Fruit fly (Drosophila melanogaster) whole organism, adult: ENCODE measurements around the gene CG42240.

ENCODE experiments used
- CG11617 ChIP-seq: fragments of 200-800 bp; sonication (Bioruptor generic); optimal IDR thresholded peaks from 2 replicates; lab custom pipeline; 2017; ENCODE audit warnings: mild to moderate bottlenecking, missing biosample characterization, missing genetic modification reagents, missing genetic modification characterization
- CG12768 ChIP-seq: fragments of 200-800 bp; sonication (Bioruptor generic); optimal IDR thresholded peaks from 2 replicates; lab custom pipeline; 2017; ENCODE audit warnings: missing biosample characterization, missing genetic modification characterization, mild to moderate bottlenecking, moderate library complexity, missing genetic modification reagents
- CG14711 ChIP-seq: fragments of 200-800 bp; sonication (Bioruptor generic); optimal IDR thresholded peaks from 2 replicates; lab custom pipeline; 2018; ENCODE audit warnings: missing biosample characterization, mild to moderate bottlenecking, missing genetic modification characterization, moderate library complexity
- CG1620 ChIP-seq: fragments of 200-800 bp; sonication (Bioruptor generic); optimal IDR thresholded peaks from 2 replicates; lab custom pipeline; 2016; ENCODE audit warnings: missing biosample characterization, missing genetic modification characterization
- CG33017 ChIP-seq: fragments of 200-800 bp; sonication (Bioruptor generic); optimal IDR thresholded peaks from 2 replicates; lab custom pipeline; 2018; ENCODE audit warnings: missing biosample characterization, mild to moderate bottlenecking, missing genetic modification characterization, moderate library complexity
- CG5204 ChIP-seq: fragments of 200-800 bp; sonication (Bioruptor generic); optimal IDR thresholded peaks from 2 replicates; lab custom pipeline; 2016; ENCODE audit warnings: missing biosample characterization, missing genetic modification characterization
- CG7045 ChIP-seq: fragments of 200-800 bp; sonication (Bioruptor generic); optimal IDR thresholded peaks from 2 replicates; lab custom pipeline; 2017; ENCODE audit warnings: missing biosample characterization, mild to moderate bottlenecking, missing genetic modification characterization
- CG7101 ChIP-seq: fragments of 200-800 bp; sonication (Bioruptor generic); optimal IDR thresholded peaks from 2 replicates; lab custom pipeline; 2018; ENCODE audit warnings: missing biosample characterization, mild to moderate bottlenecking, missing genetic modification characterization, moderate library complexity
- Clk ChIP-seq: fragments of 200-800 bp; sonication (Bioruptor generic); optimal IDR thresholded peaks from 2 replicates; lab custom pipeline; 2017; ENCODE audit warnings: missing biosample characterization, missing genetic modification characterization
- Crg-1 ChIP-seq: fragments of 200-800 bp; sonication (Bioruptor generic); optimal IDR thresholded peaks from 2 replicates; lab custom pipeline; 2016; ENCODE audit warnings: missing biosample characterization, missing genetic modification characterization
- Hr96 ChIP-seq: fragments of 200-800 bp; sonication (Bioruptor generic); optimal IDR thresholded peaks from 2 replicates; lab custom pipeline; 2016; ENCODE audit warnings: missing biosample characterization, missing genetic modification characterization
- Mnt ChIP-seq: fragments of 200-800 bp; sonication (Bioruptor generic); optimal IDR thresholded peaks from 2 replicates; lab custom pipeline; 2016; ENCODE audit warnings: missing biosample characterization, mild to moderate bottlenecking, missing genetic modification characterization
- bab1 ChIP-seq: fragments of 200-800 bp; sonication (Bioruptor generic); optimal IDR thresholded peaks from 3 replicates; lab custom pipeline; 2019; ENCODE audit warnings: missing biosample characterization, mild to moderate bottlenecking, missing genetic modification characterization, moderate library complexity
- cic ChIP-seq: fragments of 200-800 bp; sonication (Bioruptor generic); optimal IDR thresholded peaks from 2 replicates; lab custom pipeline; 2017; ENCODE audit warnings: missing biosample characterization, mild to moderate bottlenecking, missing genetic modification characterization, moderate library complexity
- cnc ChIP-seq, 2 experiments: fragments of >200 bp; optimal IDR thresholded peaks; 2 replicates each; lab custom pipeline; 2017
- kay ChIP-seq: fragments of 200-800 bp; sonication (Bioruptor generic); peaks from one replicate; lab custom pipeline; 2016; ENCODE audit warnings: missing biosample characterization, missing genetic modification characterization, borderline replicate concordance
- ovo ChIP-seq: fragments of 200-800 bp; sonication (Bioruptor generic); optimal IDR thresholded peaks from 2 replicates; lab custom pipeline; 2016; ENCODE audit warnings: missing biosample characterization, missing genetic modification characterization
- pad ChIP-seq: fragments of 200-800 bp; sonication (Bioruptor generic); optimal IDR thresholded peaks from 3 replicates; lab custom pipeline; 2017; ENCODE audit warnings: missing biosample characterization, missing genetic modification characterization, mild to moderate bottlenecking, moderate library complexity, missing genetic modification reagents
- tj ChIP-seq: fragments of 200-800 bp; sonication (Bioruptor generic); optimal IDR thresholded peaks from 3 replicates; lab custom pipeline; 2017; ENCODE audit warnings: missing biosample characterization, mild to moderate bottlenecking, missing genetic modification characterization, moderate library complexity
- toe ChIP-seq: fragments of 200-800 bp; sonication (Bioruptor generic); optimal IDR thresholded peaks from 2 replicates; lab custom pipeline; 2016; ENCODE audit warnings: missing biosample characterization, missing genetic modification characterization

CG42240 gene

DNA sequence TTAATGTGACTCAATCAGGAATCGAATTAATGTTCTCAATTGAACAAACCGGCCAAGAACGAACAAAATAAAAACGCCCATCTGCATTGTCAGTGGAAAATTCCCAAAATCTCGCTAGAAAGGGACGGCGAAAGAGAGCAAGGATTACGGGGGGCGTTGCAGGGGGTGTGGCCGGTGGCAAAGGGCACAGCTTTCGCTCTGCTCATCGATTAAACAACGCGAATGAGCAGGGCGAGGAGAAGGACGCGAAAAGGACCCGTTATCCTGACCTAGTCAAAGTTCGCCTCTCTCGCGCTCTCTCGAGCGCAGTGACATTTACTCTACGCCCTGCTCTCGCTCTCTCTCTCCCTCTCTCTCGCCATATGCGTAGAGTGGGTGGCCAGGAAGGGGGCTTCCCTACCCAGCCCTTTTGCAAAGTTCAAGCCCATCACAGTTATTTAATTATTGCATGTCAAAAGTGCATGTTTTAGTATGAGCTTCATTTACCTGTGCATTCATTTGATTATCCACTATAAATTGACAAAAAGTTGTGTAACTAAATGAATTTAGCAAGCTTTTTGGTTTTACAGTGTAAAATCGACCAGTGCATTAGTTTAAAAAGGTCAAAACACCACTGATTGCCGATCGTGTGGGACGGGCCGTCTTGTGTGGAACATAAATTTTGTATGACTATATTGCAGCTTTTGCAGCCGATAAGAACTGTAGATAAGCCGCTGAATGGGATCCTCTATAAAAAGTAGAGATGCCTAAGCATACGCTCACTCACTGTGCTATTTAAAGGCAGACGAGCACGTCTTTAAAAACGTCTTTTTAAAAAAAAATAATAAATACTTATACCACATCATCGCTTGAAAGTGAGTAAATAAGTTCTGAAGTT is 8.3 kb downstream of the CG42240 start:
- peak; percentile 17 for TF ChIP-seq CG7101 (tag; lab: Kevin White, UChicago)
- peak; percentile 13 for TF ChIP-seq tj (GFP tag; lab: Kevin White, UChicago)
- TF ChIP-seq toe = no peak
- no peak for TF ChIP-seq CG7045 (GFP tag; lab: Kevin White, UChicago)

DNA sequence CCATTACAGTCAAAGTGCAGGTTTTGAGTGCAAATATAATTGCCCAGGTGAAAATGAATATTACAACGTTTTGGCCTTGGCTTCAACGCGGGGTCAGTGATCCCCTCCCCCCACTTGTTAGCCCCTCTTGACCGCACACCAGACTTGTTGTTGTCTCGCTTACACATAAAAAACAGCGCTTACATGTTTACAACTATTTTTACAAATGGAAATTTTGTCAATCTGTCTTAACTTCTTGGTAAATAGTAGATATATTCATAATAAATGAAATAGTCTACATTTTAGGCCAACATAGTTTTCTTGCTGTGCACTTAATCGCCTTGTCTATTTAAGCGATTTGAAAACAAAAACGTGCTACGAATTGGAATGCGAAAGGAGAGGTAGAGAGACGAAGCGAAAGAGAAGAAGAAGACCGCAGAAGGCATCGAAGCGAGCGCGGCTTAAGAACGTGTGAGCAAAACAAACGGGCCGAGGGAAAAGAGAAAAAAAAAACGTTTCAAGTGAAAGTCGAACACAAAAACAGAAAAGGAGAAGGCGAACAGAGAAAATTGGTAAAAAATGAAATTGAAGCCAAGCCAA is 9.4 kb downstream of the CG42240 start:
- no peak for TF ChIP-seq Mnt
- TF ChIP-seq Crg-1 = no peak
- TF ChIP-seq Hr96 (GFP tag; lab: Kevin White, UChicago) = no peak
- no peak for TF ChIP-seq kay (GFP tag; lab: Kevin White, UChicago)
- TF ChIP-seq CG1620 (GFP tag; lab: Kevin White, UChicago) = peak; percentile 10
- no peak for TF ChIP-seq cnc (optimal IDR thresholded peaks at IDR 0.05; lab: Kevin White, UChicago)
- TF ChIP-seq tj (GFP tag; lab: Kevin White, UChicago) = no peak
- no peak for TF ChIP-seq Clk (GFP tag; lab: Kevin White, UChicago)
- TF ChIP-seq CG12768 (GFP tag; lab: Kevin White, UChicago) = no peak
- no peak for TF ChIP-seq bab1 (GFP tag; lab: Kevin White, UChicago)
- peak; percentile 47 for TF ChIP-seq CG33017 (tag; lab: Kevin White, UChicago)
- peak; percentile 63 for TF ChIP-seq CG14711 (tag; lab: Kevin White, UChicago)
- TF ChIP-seq CG7101 (tag; lab: Kevin White, UChicago) = peak; percentile 39

DNA sequence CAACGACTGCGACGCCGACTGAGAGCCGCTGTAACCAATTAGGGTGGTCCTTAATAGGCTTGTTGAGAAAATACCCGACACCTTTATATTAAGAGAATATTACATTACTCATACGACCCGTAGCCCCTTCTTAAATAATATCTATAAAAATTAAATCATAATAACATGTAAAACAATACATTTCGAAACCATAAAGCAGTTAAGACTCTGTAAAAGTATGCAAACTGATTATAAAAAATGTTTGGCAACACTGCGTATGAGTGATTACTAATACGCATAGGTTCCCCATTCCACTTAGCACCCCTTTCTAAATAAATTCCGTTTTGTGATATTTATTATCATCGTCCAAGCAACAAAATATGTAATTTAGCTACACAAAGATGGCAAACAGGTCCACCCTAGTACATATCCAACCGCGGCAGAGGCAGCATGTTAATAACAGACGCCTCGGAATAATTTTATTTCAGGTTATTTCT is 10.0 kb downstream of the CG42240 start:
- TF ChIP-seq kay (GFP tag; lab: Kevin White, UChicago) = no peak
- TF ChIP-seq pad (GFP tag; lab: Kevin White, UChicago) = peak; percentile 77
- TF ChIP-seq CG7045 (GFP tag; lab: Kevin White, UChicago) = peak; percentile 49
- peak; percentile 46 for TF ChIP-seq CG1620 (GFP tag; lab: Kevin White, UChicago)
- TF ChIP-seq CG11617 (GFP tag; lab: Kevin White, UChicago) = peak; percentile 88
- peak; percentile 52 for TF ChIP-seq Hr96 (GFP tag; lab: Kevin White, UChicago)
- TF ChIP-seq Crg-1 = peak; percentile 60
- peak; percentile 17 for TF ChIP-seq CG33017 (tag; lab: Kevin White, UChicago)
- peak; percentile 51 for TF ChIP-seq CG5204 (GFP tag; lab: Kevin White, UChicago)
- no peak for TF ChIP-seq CG12768 (GFP tag; lab: Kevin White, UChicago)
- TF ChIP-seq tj (GFP tag; lab: Kevin White, UChicago) = peak; percentile 64
- peak; percentile 80 for TF ChIP-seq CG7101 (tag; lab: Kevin White, UChicago)
- peak; percentile 60 for TF ChIP-seq CG14711 (tag; lab: Kevin White, UChicago)
- peak; percentile 94 for TF ChIP-seq bab1 (GFP tag; lab: Kevin White, UChicago)
- no peak for TF ChIP-seq cnc (optimal IDR thresholded peaks at IDR 0.05; lab: Kevin White, UChicago)

DNA sequence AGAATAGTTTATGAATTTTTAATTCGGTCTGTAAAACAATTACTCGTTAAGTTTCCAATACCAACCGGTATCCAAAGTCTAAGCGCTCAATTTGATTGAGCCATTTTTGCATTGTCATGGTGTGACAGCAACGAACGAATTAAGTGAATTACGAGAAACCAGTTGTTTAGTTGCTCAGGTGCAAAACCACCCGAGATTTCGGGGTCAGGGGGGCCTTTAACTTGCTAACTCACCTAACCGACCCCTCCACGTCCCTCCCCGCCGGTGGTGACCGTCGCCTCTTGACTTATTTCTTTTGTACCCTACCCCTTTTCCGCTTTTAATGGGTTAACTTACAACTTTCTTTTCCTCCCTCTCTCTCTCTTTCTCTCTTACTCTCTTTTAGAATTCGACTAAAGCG is 11.0 kb downstream of the CG42240 start:
- TF ChIP-seq CG1620 (GFP tag; lab: Kevin White, UChicago) (no peak), cnc (optimal IDR thresholded peaks at IDR 0.05; lab: Kevin White, UChicago) (peak; percentile 82 to 83), Mnt (no peak), cic (GFP tag; lab: Kevin White, UChicago) (peak; percentile 35), ovo (GFP tag; lab: Kevin White, UChicago) (no peak), Clk (GFP tag; lab: Kevin White, UChicago) (no peak), tj (GFP tag; lab: Kevin White, UChicago) (peak; percentile 68)

DNA sequence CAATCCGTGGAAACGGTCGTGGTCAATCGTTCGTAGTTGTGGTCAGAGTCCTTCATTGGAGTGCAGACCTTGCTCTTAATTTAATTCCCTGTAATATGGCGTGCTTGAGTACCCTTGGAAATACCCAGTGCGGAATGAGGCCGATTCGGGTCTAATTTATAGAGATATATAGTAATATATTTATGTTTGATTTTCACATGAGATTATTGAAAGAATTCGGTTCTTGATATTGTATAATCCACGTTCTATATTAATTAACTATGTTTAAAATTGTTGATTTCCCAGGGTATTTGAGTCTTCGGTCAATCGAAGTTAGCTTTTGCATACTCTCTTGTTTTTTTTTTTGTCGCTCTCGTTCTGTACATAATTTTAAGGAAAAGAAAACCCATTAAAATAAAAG is 12.7 kb downstream of the CG42240 start:
- TF ChIP-seq bab1 (GFP tag; lab: Kevin White, UChicago) (no peak), CG5204 (GFP tag; lab: Kevin White, UChicago) (no peak), CG33017 (tag; lab: Kevin White, UChicago) (no peak), tj (GFP tag; lab: Kevin White, UChicago) (no peak), Clk (GFP tag; lab: Kevin White, UChicago) (no peak), ovo (GFP tag; lab: Kevin White, UChicago) (no peak), pad (GFP tag; lab: Kevin White, UChicago) (no peak), kay (GFP tag; lab: Kevin White, UChicago) (no peak), toe (no peak), CG14711 (tag; lab: Kevin White, UChicago) (no peak), CG7101 (tag; lab: Kevin White, UChicago) (no peak), CG1620 (GFP tag; lab: Kevin White, UChicago) (no peak), cnc (optimal IDR thresholded peaks at IDR 0.05; lab: Kevin White, UChicago) (no peak), CG7045 (GFP tag; lab: Kevin White, UChicago) (no peak), Crg-1 (no peak), CG11617 (GFP tag; lab: Kevin White, UChicago) (no peak), Mnt (no peak), cic (GFP tag; lab: Kevin White, UChicago) (no peak), Hr96 (GFP tag; lab: Kevin White, UChicago) (no peak)
